Worm (Caenorhabditis elegans): Measurements from ENCODE around the gene C09B8.4.

C09B8.4 gene

ce11 chrX:6041995-6042481 lies 22.3 kb upstream of the C09B8.4 start:
- TF ChIP-seq pax-3 (tag; optimal IDR thresholded peaks at IDR 0.05) (no peak), fos-1 (tag; optimal IDR thresholded peaks at IDR 0.05) (peak; percentile 35), dpl-1 (GFP tag; optimal IDR thresholded peaks at IDR 0.05) (peak in 1 of 3 experiments; percentile 43), pqm-1 (tag; optimal IDR thresholded peaks at IDR 0.05) (no peak), vab-15 (tag; optimal IDR thresholded peaks at IDR 0.05) (no peak), lir-3 (tag; optimal IDR thresholded peaks at IDR 0.05; ENCODE audit: poor library complexity) (peak; percentile 9), ztf-4 (tag; optimal IDR thresholded peaks at IDR 0.05) (peak; percentile 23), C16A3.4 (tag; optimal IDR thresholded peaks at IDR 0.05) (peak; percentile 72), swsn-7 (tag; optimal IDR thresholded peaks at IDR 0.05) (peak; percentile 69), nhr-237 (tag; optimal IDR thresholded peaks at IDR 0.05) (peak; percentile 20), mab-9 (GFP tag; IDR thresholded peaks at IDR 0.05) (no peak), lin-39 (tag; optimal IDR thresholded peaks at IDR 0.05) (no peak), hlh-4 (tag; optimal IDR thresholded peaks at IDR 0.05) (no peak), blmp-1 (tag; optimal IDR thresholded peaks at IDR 0.05) (peak; percentile 91), nhr-19 (GFP tag; conservative IDR thresholded peaks at IDR 0.05) (peak; percentile 72; the same call in 1 of the 2 replicates), unc-86 (tag; optimal IDR thresholded peaks at IDR 0.05) (no peak), nhr-71 (tag; optimal IDR thresholded peaks at IDR 0.05) (peak; percentile 90), fkh-4 (tag; optimal IDR thresholded peaks at IDR 0.05; ENCODE audit: borderline replicate concordance) (no peak), mdl-1 (tag; optimal IDR thresholded peaks at IDR 0.05) (peak in 1 of 2 experiments; percentile 80), lsy-2 (tag; optimal IDR thresholded peaks at IDR 0.05) (peak; percentile 60 to 85), sptf-1 (tag; optimal IDR thresholded peaks at IDR 0.05) (no peak), elt-2 (tag; optimal IDR thresholded peaks at IDR 0.05) (peak; percentile 78), Y116A8C.19 (tag; optimal IDR thresholded peaks at IDR 0.05; ENCODE audit: borderline replicate concordance) (no peak), skn-1 (tag; optimal IDR thresholded peaks at IDR 0.05) (peak; percentile 41), fkh-10 (GFP tag; optimal IDR thresholded peaks at IDR 0.05) (no peak), dsc-1 (tag; optimal IDR thresholded peaks at IDR 0.05) (no peak), egl-27 (tag; optimal IDR thresholded peaks at IDR 0.05) (peak; percentile 9 to 16), unc-98 (GFP tag; IDR thresholded peaks at IDR 0.05) (no peak), lin-13 (GFP tag; optimal IDR thresholded peaks at IDR 0.05) (peak; percentile 31), isw-1 (GFP tag; IDR thresholded peaks at IDR 0.05) (no peak), ets-5 (GFP tag; IDR thresholded peaks at IDR 0.05) (no peak), jun-1 (tag; optimal IDR thresholded peaks at IDR 0.05) (peak; percentile 76), zag-1 (tag; optimal IDR thresholded peaks at IDR 0.05) (no peak), egl-13 (tag; optimal IDR thresholded peaks at IDR 0.05) (peak; percentile 12), ceh-63 (GFP tag; optimal IDR thresholded peaks at IDR 0.05) (no peak), nhr-77 (tag; optimal IDR thresholded peaks at IDR 0.05) (peak; percentile 68), efl-1 (optimal IDR thresholded peaks at IDR 0.05) (peak; percentile 13 to 37), efl-1 (GFP tag; optimal IDR thresholded peaks at IDR 0.05 in 1 of 2) (peak; percentile 24 to 94), nhr-20 (tag; optimal IDR thresholded peaks at IDR 0.05) (peak; percentile 94), hpl-2 (GFP tag; optimal IDR thresholded peaks at IDR 0.05) (no peak), lin-35 (GFP tag; optimal IDR thresholded peaks at IDR 0.05) (peak; percentile 34 to 76), ces-1 (GFP tag; optimal IDR thresholded peaks at IDR 0.05) (no peak), nhr-85 (tag) (peak; percentile 94), snu-23 (GFP tag; optimal IDR thresholded peaks at IDR 0.05) (peak; percentile 95), xbp-1 (tag; optimal IDR thresholded peaks at IDR 0.05) (peak; percentile 77), nhr-28 (tag; optimal IDR thresholded peaks at IDR 0.05) (no peak), aly-2 (tag; optimal IDR thresholded peaks at IDR 0.05) (no peak), ceh-90 (tag; optimal IDR thresholded peaks at IDR 0.05) (no peak), irx-1 (tag; optimal IDR thresholded peaks at IDR 0.05) (peak; percentile 25), lin-14 (GFP tag; optimal IDR thresholded peaks at IDR 0.05) (peak; percentile 94), rnt-1 (tag; optimal IDR thresholded peaks at IDR 0.05) (peak; percentile 75), ceh-82 (tag; optimal IDR thresholded peaks at IDR 0.05) (no peak), nhr-76 (tag; optimal IDR thresholded peaks at IDR 0.05) (no peak), sup-37 (GFP tag; optimal IDR thresholded peaks at IDR 0.05) (no peak)
